Worm (Caenorhabditis elegans) whole organism, L1 larva: Measurements from ENCODE around the gene T23F2.5.

Experiments
- C16A3.4 ChIP-seq: fragments of 150-350 bp; optimal IDR thresholded peaks from 2 replicates; lab custom pipeline; 2014; ENCODE audit warnings: missing biosample characterization, missing genetic modification characterization
- Y116A8C.19 ChIP-seq: sonication (generic microtip); optimal IDR thresholded peaks from 2 replicates; lab custom pipeline; 2016; ENCODE audit warnings: missing compliant biosample characterization, missing genetic modification characterization, borderline replicate concordance
- alr-1 ChIP-seq: fragments of 200-800 bp; sonication (Bioruptor generic); optimal IDR thresholded peaks from 2 replicates; lab custom pipeline; 2018; ENCODE audit warnings: borderline replicate concordance, mild to moderate bottlenecking, missing genetic modification characterization, missing compliant biosample characterization
- aly-2 ChIP-seq: fragments of 150-350 bp; optimal IDR thresholded peaks from 2 replicates; lab custom pipeline; 2014; ENCODE audit warnings: missing biosample characterization, missing genetic modification characterization
- ama-1 ChIP-seq: fragments of 150-350 bp; optimal IDR thresholded peaks from 2 replicates; lab custom pipeline; 2014
- blmp-1 ChIP-seq: fragments of 150-350 bp; optimal IDR thresholded peaks from 2 replicates; lab custom pipeline; 2014; ENCODE audit warnings: missing biosample characterization, missing genetic modification characterization
- ceh-63 ChIP-seq: fragments of 200-800 bp; sonication (Bioruptor generic); optimal IDR thresholded peaks from 2 replicates; lab custom pipeline; 2018; ENCODE audit warnings: mild to moderate bottlenecking, missing genetic modification characterization, missing compliant biosample characterization
- ceh-8 ChIP-seq: fragments of 200-800 bp; sonication (Bioruptor generic); optimal IDR thresholded peaks from 2 replicates; lab custom pipeline; 2018; ENCODE audit warnings: mild to moderate bottlenecking, missing genetic modification characterization, moderate library complexity, missing compliant biosample characterization
- ceh-82 ChIP-seq, 3 experiments: fragments of 150-350 bp in 1 of 3; sonication (generic microtip) in 2 of 3; optimal IDR thresholded peaks; 2 replicates each; lab custom pipeline; 2014 to 2017; ENCODE audit warnings: missing biosample characterization in 3 of 3, missing genetic modification characterization in 3 of 3
- efl-1 ChIP-seq, 4 experiments: fragments of 150-350 bp; optimal IDR thresholded peaks in 3 of 4; peaks in 1 of 4; 1 replicate in 1 of 4; 2 replicates in 3 of 4; lab custom pipeline; 2014; ENCODE audit warnings: missing biosample characterization in 2 of 4, missing genetic modification characterization in 2 of 4, missing genetic modification reagents in 2 of 4
- elt-2 ChIP-seq: sonication (generic microtip); optimal IDR thresholded peaks from 2 replicates; lab custom pipeline; 2016; ENCODE audit warnings: missing genetic modification characterization, mild to moderate bottlenecking, inconsistent platforms, missing compliant biosample characterization, missing genetic modification reagents
- elt-3 ChIP-seq, 6 experiments: fragments of 150-350 bp in 1 of 6; sonication (generic microtip); optimal IDR thresholded peaks; 2 replicates each; lab custom pipeline; 2017 to 2018; ENCODE audit warnings: missing biosample characterization in 6 of 6, missing genetic modification characterization in 6 of 6, inconsistent platforms in 1 of 6
- ets-5 ChIP-seq: fragments of 200-800 bp; sonication (Bioruptor generic); IDR thresholded peaks from 2 replicates; pipeline ENCODE4 v1.3.6; 2022; ENCODE audit warnings: missing genetic modification characterization, missing compliant biosample characterization
- fkh-4 ChIP-seq: sonication (generic microtip); optimal IDR thresholded peaks from 2 replicates; lab custom pipeline; 2016; ENCODE audit warnings: missing compliant biosample characterization, missing genetic modification characterization, borderline replicate concordance
- fos-1 ChIP-seq: fragments of 150-350 bp; optimal IDR thresholded peaks from 2 replicates; lab custom pipeline; 2014; ENCODE audit warnings: missing biosample characterization, missing genetic modification characterization
- hlh-4 ChIP-seq: sonication (generic microtip); optimal IDR thresholded peaks from 2 replicates; lab custom pipeline; 2016; ENCODE audit warnings: mild to moderate bottlenecking, missing genetic modification characterization, missing compliant biosample characterization
- hpl-2 ChIP-seq: fragments of 150-350 bp; optimal IDR thresholded peaks from 2 replicates; lab custom pipeline; 2014; ENCODE audit warnings: missing biosample characterization, missing genetic modification reagents, missing genetic modification characterization
- isw-1 ChIP-seq: fragments of 200-800 bp; sonication (Bioruptor generic); IDR thresholded peaks from 2 replicates; pipeline ENCODE4 v1.3.6; 2022; ENCODE audit warnings: missing genetic modification characterization, missing compliant biosample characterization
- jun-1 ChIP-seq: fragments of 150-350 bp; optimal IDR thresholded peaks from 2 replicates; lab custom pipeline; 2014; ENCODE audit warnings: missing biosample characterization, missing genetic modification reagents, missing genetic modification characterization
- lin-14 ChIP-seq: fragments of 200-800 bp; sonication (Bioruptor generic); optimal IDR thresholded peaks from 2 replicates; lab custom pipeline; 2018; ENCODE audit warnings: mild to moderate bottlenecking, missing genetic modification characterization, moderate library complexity, missing compliant biosample characterization
- lin-35 ChIP-seq, 2 experiments: fragments of 150-350 bp; optimal IDR thresholded peaks; 2 replicates each; lab custom pipeline; 2014; ENCODE audit warnings: missing biosample characterization in 2 of 2, missing genetic modification characterization in 2 of 2, missing genetic modification reagents in 2 of 2
- lin-39 ChIP-seq: fragments of 150-350 bp; optimal IDR thresholded peaks from 2 replicates; lab custom pipeline; 2014; ENCODE audit warnings: missing biosample characterization, missing genetic modification reagents, missing genetic modification characterization
- mab-9 ChIP-seq: fragments of 200-800 bp; sonication (Bioruptor generic); IDR thresholded peaks from 2 replicates; pipeline ENCODE4 v1.3.6; 2022; ENCODE audit warnings: missing genetic modification reagents, missing genetic modification characterization, missing compliant biosample characterization
- mep-1 ChIP-seq: fragments of 150-350 bp; optimal IDR thresholded peaks from 2 replicates; lab custom pipeline; 2014; ENCODE audit warnings: missing biosample characterization, missing genetic modification characterization
- nhr-12 ChIP-seq: sonication (generic microtip); optimal IDR thresholded peaks from 2 replicates; lab custom pipeline; 2017; ENCODE audit warnings: missing biosample characterization, missing genetic modification characterization
- nhr-19 ChIP-seq: fragments of 200-800 bp; sonication (Bioruptor generic); conservative IDR thresholded peaks from 2 replicates; pipeline ENCODE4 v1.3.6; 2022; ENCODE audit warnings: missing genetic modification characterization, missing compliant biosample characterization
- nhr-20 ChIP-seq: sonication (generic microtip); optimal IDR thresholded peaks from 2 replicates; lab custom pipeline; 2016; ENCODE audit warnings: mild to moderate bottlenecking, missing genetic modification characterization, missing compliant biosample characterization
- nhr-237 ChIP-seq: fragments of 150-350 bp; optimal IDR thresholded peaks from 2 replicates; lab custom pipeline; 2014; ENCODE audit warnings: missing biosample characterization, missing genetic modification characterization
- nhr-28 ChIP-seq: fragments of 150-350 bp; optimal IDR thresholded peaks from 2 replicates; lab custom pipeline; 2014; ENCODE audit warnings: missing biosample characterization, missing genetic modification characterization
- nhr-71 ChIP-seq: sonication (generic microtip); optimal IDR thresholded peaks from 2 replicates; lab custom pipeline; 2016; ENCODE audit warnings: mild to moderate bottlenecking, missing genetic modification characterization, moderate library complexity, missing compliant biosample characterization
- nhr-76 ChIP-seq: sonication (generic microtip); optimal IDR thresholded peaks from 2 replicates; lab custom pipeline; 2017; ENCODE audit warnings: missing biosample characterization, missing genetic modification characterization
- nhr-77 ChIP-seq: fragments of 150-350 bp; optimal IDR thresholded peaks from 2 replicates; lab custom pipeline; 2014; ENCODE audit warnings: missing biosample characterization, missing genetic modification characterization
- nhr-85 ChIP-seq: sonication (generic microtip); peaks from one replicate; lab custom pipeline; 2016; ENCODE audit warnings: missing genetic modification characterization, inconsistent platforms, missing compliant biosample characterization
- nhr-90 ChIP-seq: sonication (generic microtip); optimal IDR thresholded peaks from 2 replicates; lab custom pipeline; 2016; ENCODE audit warnings: mild to moderate bottlenecking, missing genetic modification characterization, missing compliant biosample characterization; ENCODE audit not compliant: poor library complexity
- pax-3 ChIP-seq: fragments of 200-800 bp; sonication (Bioruptor generic); optimal IDR thresholded peaks from 2 replicates; lab custom pipeline; 2018; ENCODE audit warnings: mild to moderate bottlenecking, missing genetic modification characterization, moderate library complexity, missing compliant biosample characterization
- pqm-1 ChIP-seq: sonication (generic microtip); optimal IDR thresholded peaks from 3 replicates; lab custom pipeline; 2017; ENCODE audit warnings: missing biosample characterization, missing genetic modification characterization
- rnt-1 ChIP-seq: sonication (generic microtip); optimal IDR thresholded peaks from 2 replicates; lab custom pipeline; 2016; ENCODE audit warnings: mild to moderate bottlenecking, missing genetic modification characterization, moderate library complexity, missing compliant biosample characterization
- skn-1 ChIP-seq: fragments of 150-350 bp; optimal IDR thresholded peaks from 2 replicates; lab custom pipeline; 2014; ENCODE audit warnings: missing biosample characterization, missing genetic modification characterization
- snpc-4 ChIP-seq: fragments of 150-350 bp; optimal IDR thresholded peaks from 2 replicates; lab custom pipeline; 2014; ENCODE audit warnings: missing biosample characterization, missing genetic modification characterization
- snu-23 ChIP-seq: sonication (generic microtip); optimal IDR thresholded peaks from 2 replicates; lab custom pipeline; 2016; ENCODE audit warnings: missing genetic modification characterization, missing compliant biosample characterization
- sox-4 ChIP-seq: sonication (generic microtip); optimal IDR thresholded peaks from 2 replicates; lab custom pipeline; 2016; ENCODE audit warnings: missing genetic modification characterization, missing compliant biosample characterization
- sptf-1 ChIP-seq: fragments of 150-350 bp; optimal IDR thresholded peaks from 2 replicates; lab custom pipeline; 2014; ENCODE audit warnings: missing biosample characterization, missing genetic modification characterization
- tbx-2 ChIP-seq: sonication (generic microtip); optimal IDR thresholded peaks from 2 replicates; lab custom pipeline; 2016; ENCODE audit warnings: missing genetic modification characterization, missing compliant biosample characterization
- tlp-1 ChIP-seq: fragments of 150-350 bp; optimal IDR thresholded peaks from 2 replicates; lab custom pipeline; 2014; ENCODE audit warnings: missing biosample characterization, missing genetic modification characterization
- unc-30 ChIP-seq: sonication (generic microtip); optimal IDR thresholded peaks from 2 replicates; lab custom pipeline; 2017; ENCODE audit warnings: missing biosample characterization, missing genetic modification characterization
- unc-98 ChIP-seq: fragments of 200-800 bp; sonication (Bioruptor generic); IDR thresholded peaks from 2 replicates; pipeline ENCODE4 v1.3.6; 2022; ENCODE audit warnings: missing genetic modification characterization, missing compliant biosample characterization
- vab-15 ChIP-seq: sonication (generic microtip); optimal IDR thresholded peaks from 2 replicates; lab custom pipeline; 2017; ENCODE audit warnings: missing genotype, mild to moderate bottlenecking, missing genetic modification characterization, missing compliant biosample characterization
- zag-1 ChIP-seq: fragments of 150-350 bp; optimal IDR thresholded peaks from 2 replicates; lab custom pipeline; 2014; ENCODE audit warnings: missing biosample characterization, missing genetic modification characterization
- ztf-11 ChIP-seq, 2 experiments: sonication (generic microtip); optimal IDR thresholded peaks; 2 replicates each; lab custom pipeline; 2016 to 2017; ENCODE audit warnings: missing genetic modification characterization in 2 of 2, missing biosample characterization in 1 of 2, missing compliant biosample characterization in 1 of 2
- ztf-4 ChIP-seq: fragments of 150-350 bp; optimal IDR thresholded peaks from 2 replicates; lab custom pipeline; 2014; ENCODE audit warnings: missing biosample characterization, missing genetic modification characterization

Gene T23F2.5

ce11 chrX:5485284-5485927, 31.6 kb downstream of the T23F2.5 start (continued):
- no peak for TF ChIP-seq ztf-4 (tag; lab: Kevin White, UChicago)
- no peak for TF ChIP-seq ama-1
- TF ChIP-seq unc-98 = no peak
- TF ChIP-seq hlh-4 (tag; lab: Kevin White, UChicago) = no peak
- TF ChIP-seq tbx-2 (tag; lab: Kevin White, UChicago) = peak; percentile 16
- no peak for TF ChIP-seq vab-15
- TF ChIP-seq sox-4 (tag; lab: Kevin White, UChicago) = no peak
- TF ChIP-seq tlp-1 (tag; lab: Kevin White, UChicago) = no peak
- no peak for TF ChIP-seq isw-1
- TF ChIP-seq rnt-1 = peak; percentile 55
- TF ChIP-seq C16A3.4 (tag; lab: Kevin White, UChicago) = peak; percentile 10
- TF ChIP-seq pqm-1 = no peak
- TF ChIP-seq nhr-28 (tag; lab: Kevin White, UChicago) = no peak
- no peak for TF ChIP-seq nhr-237
- no peak for TF ChIP-seq aly-2 (tag; lab: Kevin White, UChicago)
- no peak for TF ChIP-seq fkh-4 (tag; lab: Kevin White, UChicago)
- TF ChIP-seq mab-9 (GFP tag; lab: Robert Waterston, UW) = no peak
- TF ChIP-seq fos-1 = no peak
- no peak for TF ChIP-seq snpc-4 (tag; lab: Kevin White, UChicago)
- TF ChIP-seq Y116A8C.19 = no peak
- no peak for TF ChIP-seq ceh-8 (GFP tag; lab: Kevin White, UChicago)
- no peak for TF ChIP-seq unc-30 (tag; lab: Kevin White, UChicago)
- no peak for TF ChIP-seq zag-1 (tag; lab: Kevin White, UChicago)
- TF ChIP-seq nhr-90 (tag; lab: Kevin White, UChicago) = no peak
- no peak for TF ChIP-seq ceh-82 (tag; optimal IDR thresholded peaks at IDR 0.05; lab: Kevin White, UChicago)
- TF ChIP-seq pax-3 (tag; lab: Kevin White, UChicago) = no peak
- no peak for TF ChIP-seq nhr-76 (tag; lab: Kevin White, UChicago)
- TF ChIP-seq ztf-11 (tag; optimal IDR thresholded peaks at IDR 0.05; lab: Kevin White, UChicago) = no peak
- no peak for TF ChIP-seq ceh-63 (GFP tag; lab: Kevin White, UChicago)
- no peak for TF ChIP-seq ets-5 (GFP tag; lab: Robert Waterston, UW)
- TF ChIP-seq sptf-1 (tag; lab: Kevin White, UChicago) = no peak
- no peak for TF ChIP-seq alr-1
- TF ChIP-seq hpl-2 (GFP tag; lab: Kevin White, UChicago) = no peak

- TF ChIP-seq nhr-90 (tag; lab: Kevin White, UChicago) (peak; percentile 11), nhr-19 (0 out of 2 replicates have a peak, but pooled peaks have one; percentile 5), nhr-20 (tag; lab: Kevin White, UChicago) (peak; percentile 36), nhr-71 (peak; percentile 50), nhr-12 (tag; lab: Kevin White, UChicago) (no peak), skn-1 (tag; lab: Kevin White, UChicago) (peak; percentile 8), blmp-1 (tag; lab: Kevin White, UChicago) (peak; percentile 99), elt-2 (peak; percentile 59), jun-1 (peak; percentile 58), lin-39 (tag; lab: Kevin White, UChicago) (no peak), lin-14 (GFP tag; lab: Kevin White, UChicago) (peak; percentile 34), elt-3 (tag; optimal IDR thresholded peaks at IDR 0.05; lab: Kevin White, UChicago) (peak in 2 of 6 experiments; percentile 12 to 36), C16A3.4 (tag; lab: Kevin White, UChicago) (peak; percentile 40), fos-1 (peak; percentile 32), nhr-77 (no peak), mep-1 (tag; lab: Kevin White, UChicago) (peak; percentile 46), nhr-85 (tag; lab: Kevin White, UChicago) (peak; percentile 82), efl-1 (optimal IDR thresholded peaks at IDR 0.05; lab: Kevin White, UChicago) (no peak), efl-1 (GFP tag; optimal IDR thresholded peaks at IDR 0.05 in 1 of 2; lab: Kevin White, UChicago) (no peak), lin-35 (GFP tag; optimal IDR thresholded peaks at IDR 0.05; lab: Kevin White, UChicago) (peak in 1 of 2 experiments; percentile 60), snu-23 (GFP tag; lab: Kevin White, UChicago) (peak; percentile 11)
- TF ChIP-seq, all 84 proteins: peak for 16
Observed at ce11 chrX:5479876-5480580, 36.9 kb downstream of the T23F2.5 start.
